Worm (Caenorhabditis elegans) whole organism, L1 larva: ENCODE measurements around the gene K02F6.7.

ENCODE experiments used
- C04F5.9 ChIP-seq: sonication (generic microtip); optimal IDR thresholded peaks from 2 replicates; lab custom pipeline; 2016; ENCODE audit warnings: missing genetic modification characterization, missing compliant biosample characterization
- C16A3.4 ChIP-seq: fragments of 150-350 bp; optimal IDR thresholded peaks from 2 replicates; lab custom pipeline; 2014; ENCODE audit warnings: missing biosample characterization, missing genetic modification characterization
- C34B4.2 ChIP-seq: sonication (generic microtip); optimal IDR thresholded peaks from 2 replicates; lab custom pipeline; 2017; ENCODE audit warnings: mild to moderate bottlenecking, missing genetic modification characterization, missing compliant biosample characterization
- blmp-1 ChIP-seq: fragments of 150-350 bp; optimal IDR thresholded peaks from 2 replicates; lab custom pipeline; 2014; ENCODE audit warnings: missing biosample characterization, missing genetic modification characterization
- ceh-63 ChIP-seq: fragments of 200-800 bp; sonication (Bioruptor generic); optimal IDR thresholded peaks from 2 replicates; lab custom pipeline; 2018; ENCODE audit warnings: mild to moderate bottlenecking, missing genetic modification characterization, missing compliant biosample characterization
- ceh-8 ChIP-seq: fragments of 200-800 bp; sonication (Bioruptor generic); optimal IDR thresholded peaks from 2 replicates; lab custom pipeline; 2018; ENCODE audit warnings: mild to moderate bottlenecking, missing genetic modification characterization, moderate library complexity, missing compliant biosample characterization
- ceh-82 ChIP-seq, 3 experiments: fragments of 150-350 bp in 1 of 3; sonication (generic microtip) in 2 of 3; optimal IDR thresholded peaks; 2 replicates each; lab custom pipeline; 2014 to 2017; ENCODE audit warnings: missing biosample characterization in 3 of 3, missing genetic modification characterization in 3 of 3
- dpl-1 ChIP-seq, 3 experiments: fragments of 150-350 bp in 2 of 3; sonication (generic microtip) in 1 of 3; optimal IDR thresholded peaks; 2 replicates each; lab custom pipeline; 2014 to 2017; ENCODE audit warnings: missing biosample characterization in 3 of 3, missing genetic modification characterization in 3 of 3, missing genetic modification reagents in 3 of 3
- efl-1 ChIP-seq, 4 experiments: fragments of 150-350 bp; optimal IDR thresholded peaks in 3 of 4; peaks in 1 of 4; 1 replicate in 1 of 4; 2 replicates in 3 of 4; lab custom pipeline; 2014; ENCODE audit warnings: missing biosample characterization in 2 of 4, missing genetic modification characterization in 2 of 4, missing genetic modification reagents in 2 of 4
- efl-3 ChIP-seq: fragments of 200-800 bp; sonication (Bioruptor generic); optimal IDR thresholded peaks from 2 replicates; lab custom pipeline; 2018; ENCODE audit warnings: mild to moderate bottlenecking, missing genetic modification characterization, missing compliant biosample characterization
- elt-2 ChIP-seq: sonication (generic microtip); optimal IDR thresholded peaks from 2 replicates; lab custom pipeline; 2016; ENCODE audit warnings: missing genetic modification characterization, mild to moderate bottlenecking, inconsistent platforms, missing compliant biosample characterization, missing genetic modification reagents
- fkh-10 ChIP-seq: sonication (generic microtip); optimal IDR thresholded peaks from 2 replicates; lab custom pipeline; 2017; ENCODE audit warnings: missing biosample characterization, missing genetic modification reagents, missing genetic modification characterization
- fkh-8 ChIP-seq: sonication (generic microtip); optimal IDR thresholded peaks from 2 replicates; lab custom pipeline; 2016; ENCODE audit warnings: mild to moderate bottlenecking, missing genetic modification characterization, missing compliant biosample characterization
- fos-1 ChIP-seq: fragments of 150-350 bp; optimal IDR thresholded peaks from 2 replicates; lab custom pipeline; 2014; ENCODE audit warnings: missing biosample characterization, missing genetic modification characterization
- grh-1 ChIP-seq: fragments of 200-800 bp; sonication (Bioruptor generic); IDR thresholded peaks from 2 replicates; pipeline ENCODE4 v1.3.6; 2022; ENCODE audit warnings: missing genetic modification reagents, missing genetic modification characterization, missing compliant biosample characterization
- hlh-17 ChIP-seq: fragments of 200-800 bp; sonication (Bioruptor generic); optimal IDR thresholded peaks from 2 replicates; lab custom pipeline; 2018; ENCODE audit warnings: missing genetic modification characterization, mild to moderate bottlenecking, missing compliant biosample characterization, moderate library complexity, borderline replicate concordance
- hlh-4 ChIP-seq: sonication (generic microtip); optimal IDR thresholded peaks from 2 replicates; lab custom pipeline; 2016; ENCODE audit warnings: mild to moderate bottlenecking, missing genetic modification characterization, missing compliant biosample characterization
- hpl-2 ChIP-seq: fragments of 150-350 bp; optimal IDR thresholded peaks from 2 replicates; lab custom pipeline; 2014; ENCODE audit warnings: missing biosample characterization, missing genetic modification reagents, missing genetic modification characterization
- isw-1 ChIP-seq: fragments of 200-800 bp; sonication (Bioruptor generic); IDR thresholded peaks from 2 replicates; pipeline ENCODE4 v1.3.6; 2022; ENCODE audit warnings: missing genetic modification characterization, missing compliant biosample characterization
- lin-13 ChIP-seq: fragments of 150-350 bp; optimal IDR thresholded peaks from 2 replicates; lab custom pipeline; 2014; ENCODE audit warnings: missing biosample characterization, missing genetic modification reagents, missing genetic modification characterization
- lin-14 ChIP-seq: fragments of 200-800 bp; sonication (Bioruptor generic); optimal IDR thresholded peaks from 2 replicates; lab custom pipeline; 2018; ENCODE audit warnings: mild to moderate bottlenecking, missing genetic modification characterization, moderate library complexity, missing compliant biosample characterization
- lin-35 ChIP-seq, 2 experiments: fragments of 150-350 bp; optimal IDR thresholded peaks; 2 replicates each; lab custom pipeline; 2014; ENCODE audit warnings: missing biosample characterization in 2 of 2, missing genetic modification characterization in 2 of 2, missing genetic modification reagents in 2 of 2
- lin-39 ChIP-seq: fragments of 150-350 bp; optimal IDR thresholded peaks from 2 replicates; lab custom pipeline; 2014; ENCODE audit warnings: missing biosample characterization, missing genetic modification reagents, missing genetic modification characterization
- lsy-2 ChIP-seq, 2 experiments: fragments of 150-350 bp; optimal IDR thresholded peaks; 2 replicates each; lab custom pipeline; 2014; ENCODE audit warnings: missing biosample characterization in 2 of 2, missing genetic modification characterization in 2 of 2
- mdl-1 ChIP-seq, 2 experiments: fragments of 150-350 bp; optimal IDR thresholded peaks; 2 replicates each; lab custom pipeline; 2014 to 2017; ENCODE audit warnings: missing biosample characterization in 2 of 2, missing genetic modification characterization in 2 of 2, inconsistent platforms in 1 of 2
- mef-2 ChIP-seq: fragments of 150-350 bp; optimal IDR thresholded peaks from 2 replicates; lab custom pipeline; 2014; ENCODE audit warnings: missing biosample characterization, missing genetic modification characterization
- mep-1 ChIP-seq: fragments of 150-350 bp; optimal IDR thresholded peaks from 2 replicates; lab custom pipeline; 2014; ENCODE audit warnings: missing biosample characterization, missing genetic modification characterization
- nhr-11 ChIP-seq: fragments of 150-350 bp; optimal IDR thresholded peaks from 2 replicates; lab custom pipeline; 2014; ENCODE audit warnings: missing biosample characterization, missing genetic modification characterization
- nhr-12 ChIP-seq: sonication (generic microtip); optimal IDR thresholded peaks from 2 replicates; lab custom pipeline; 2017; ENCODE audit warnings: missing biosample characterization, missing genetic modification characterization
- nhr-20 ChIP-seq: sonication (generic microtip); optimal IDR thresholded peaks from 2 replicates; lab custom pipeline; 2016; ENCODE audit warnings: mild to moderate bottlenecking, missing genetic modification characterization, missing compliant biosample characterization
- nhr-47 ChIP-seq: sonication (generic microtip); optimal IDR thresholded peaks from 2 replicates; lab custom pipeline; 2016; ENCODE audit warnings: mild to moderate bottlenecking, missing genetic modification characterization, moderate library complexity, missing compliant biosample characterization
- pag-3 ChIP-seq: sonication (generic microtip); optimal IDR thresholded peaks from 2 replicates; lab custom pipeline; 2017; ENCODE audit warnings: missing genetic modification characterization, mild to moderate bottlenecking, missing compliant biosample characterization, antibody characterized with exemption, borderline replicate concordance; ENCODE audit not compliant: insufficient read depth
- pax-3 ChIP-seq: fragments of 200-800 bp; sonication (Bioruptor generic); optimal IDR thresholded peaks from 2 replicates; lab custom pipeline; 2018; ENCODE audit warnings: mild to moderate bottlenecking, missing genetic modification characterization, moderate library complexity, missing compliant biosample characterization
- rnt-1 ChIP-seq: sonication (generic microtip); optimal IDR thresholded peaks from 2 replicates; lab custom pipeline; 2016; ENCODE audit warnings: mild to moderate bottlenecking, missing genetic modification characterization, moderate library complexity, missing compliant biosample characterization
- skn-1 ChIP-seq: fragments of 150-350 bp; optimal IDR thresholded peaks from 2 replicates; lab custom pipeline; 2014; ENCODE audit warnings: missing biosample characterization, missing genetic modification characterization
- snpc-4 ChIP-seq: fragments of 150-350 bp; optimal IDR thresholded peaks from 2 replicates; lab custom pipeline; 2014; ENCODE audit warnings: missing biosample characterization, missing genetic modification characterization
- snu-23 ChIP-seq: sonication (generic microtip); optimal IDR thresholded peaks from 2 replicates; lab custom pipeline; 2016; ENCODE audit warnings: missing genetic modification characterization, missing compliant biosample characterization
- sptf-1 ChIP-seq: fragments of 150-350 bp; optimal IDR thresholded peaks from 2 replicates; lab custom pipeline; 2014; ENCODE audit warnings: missing biosample characterization, missing genetic modification characterization
- swsn-7 ChIP-seq: sonication (generic microtip); optimal IDR thresholded peaks from 2 replicates; lab custom pipeline; 2016; ENCODE audit warnings: missing genetic modification characterization, missing compliant biosample characterization
- unc-130 ChIP-seq: fragments of 150-350 bp; optimal IDR thresholded peaks from 2 replicates; lab custom pipeline; 2017; ENCODE audit warnings: missing biosample characterization, missing genetic modification characterization, inconsistent platforms
- unc-62 ChIP-seq: fragments of 150-350 bp; optimal IDR thresholded peaks from 2 replicates; lab custom pipeline; 2014; ENCODE audit warnings: missing biosample characterization, missing genetic modification reagents, missing genetic modification characterization
- unc-86 ChIP-seq: sonication (generic microtip); optimal IDR thresholded peaks from 2 replicates; lab custom pipeline; 2016; ENCODE audit warnings: missing genetic modification characterization, missing compliant biosample characterization
- unc-98 ChIP-seq: fragments of 200-800 bp; sonication (Bioruptor generic); IDR thresholded peaks from 2 replicates; pipeline ENCODE4 v1.3.6; 2022; ENCODE audit warnings: missing genetic modification characterization, missing compliant biosample characterization
- xbp-1 ChIP-seq: sonication (generic microtip); optimal IDR thresholded peaks from 2 replicates; lab custom pipeline; 2016; ENCODE audit warnings: missing genetic modification characterization, missing compliant biosample characterization

K02F6.7 gene

ce11 chrII:2526887-2527286 lies 10.8 kb downstream of the K02F6.7 start:
- no peak for TF ChIP-seq lin-39
- no peak for TF ChIP-seq sptf-1 (tag; lab: Kevin White, UChicago)
- no peak for TF ChIP-seq hlh-17 (GFP tag; lab: Kevin White, UChicago)
- TF ChIP-seq, all 84 proteins: peak for 0

ce11 chrII:2525652-2526051 lies 12.0 kb downstream of the K02F6.7 start:
- no peak for TF ChIP-seq C34B4.2 (tag; lab: Kevin White, UChicago)
- TF ChIP-seq grh-1 (GFP tag; lab: Robert Waterston, UW) = no peak
- no peak for TF ChIP-seq lin-13 (GFP tag; lab: Kevin White, UChicago)
- no peak for TF ChIP-seq unc-86
- TF ChIP-seq ceh-8 = no peak
- TF ChIP-seq, all 84 proteins: peak for 0

- TF ChIP-seq fkh-8 (tag; lab: Kevin White, UChicago) (no peak), nhr-47 (no peak), lin-13 (GFP tag; lab: Kevin White, UChicago) (no peak), snu-23 (no peak), nhr-12 (no peak)
- TF ChIP-seq, all 84 proteins: peak for 0
Measured at ce11 chrII:2521960-2522359, 15.7 kb downstream of the K02F6.7 start, which contains the start of gene bath-13. bath-13 (minus strand) TSS chrII:2522060.

- no peak for TF ChIP-seq unc-98 (GFP tag; lab: Robert Waterston, UW)
- TF ChIP-seq C16A3.4 (tag; lab: Kevin White, UChicago) = no peak
- TF ChIP-seq nhr-47 = no peak
- TF ChIP-seq mdl-1 (tag; optimal IDR thresholded peaks at IDR 0.05; lab: Kevin White, UChicago) = no peak
- no peak for TF ChIP-seq hpl-2 (GFP tag; lab: Kevin White, UChicago)
- no peak for TF ChIP-seq skn-1 (tag; lab: Kevin White, UChicago)
- TF ChIP-seq efl-3 (GFP tag; lab: Kevin White, UChicago) = no peak
- TF ChIP-seq lin-14 (GFP tag; lab: Kevin White, UChicago) = no peak
- no peak for TF ChIP-seq ceh-63 (GFP tag; lab: Kevin White, UChicago)
- TF ChIP-seq nhr-11 = no peak
- no peak for TF ChIP-seq fkh-10 (GFP tag; lab: Kevin White, UChicago)
- TF ChIP-seq pag-3 (tag; lab: Kevin White, UChicago) = no peak
- TF ChIP-seq unc-62 = no peak
- TF ChIP-seq unc-130 = no peak
- no peak for TF ChIP-seq nhr-20
- no peak for TF ChIP-seq snu-23
- TF ChIP-seq lin-13 (GFP tag; lab: Kevin White, UChicago) = no peak
- no peak for TF ChIP-seq C04F5.9
- no peak for TF ChIP-seq blmp-1
- no peak for TF ChIP-seq hlh-4 (tag; lab: Kevin White, UChicago)
Measured at ce11 chrII:2518487-2518886, 19.2 kb downstream of the K02F6.7 start.

ce11 chrII:2504431-2504928 lies 33.2 kb downstream of the K02F6.7 start, which contains the start of gene gbas-1:
gbas-1 (plus strand) TSS chrII:2504878.
- no peak for TF ChIP-seq lin-14 (GFP tag; lab: Kevin White, UChicago)
- TF ChIP-seq grh-1 (GFP tag; lab: Robert Waterston, UW) = 0 out of 2 replicates have a peak, but pooled peaks have one; percentile 27
- TF ChIP-seq snpc-4 (tag; lab: Kevin White, UChicago) = peak; percentile 4
- no peak for TF ChIP-seq pax-3
- TF ChIP-seq skn-1 (tag; lab: Kevin White, UChicago) = peak; percentile 57
- peak; percentile 66 for TF ChIP-seq mep-1 (tag; lab: Kevin White, UChicago)
- no peak for TF ChIP-seq elt-2 (tag; lab: Kevin White, UChicago)
- TF ChIP-seq lin-39 = peak; percentile 40
- peak; percentile 25 for TF ChIP-seq rnt-1
- TF ChIP-seq isw-1 (GFP tag; lab: Robert Waterston, UW) = peak; percentile 52
- peak; percentile 65 to 66 for TF ChIP-seq lsy-2 (tag; optimal IDR thresholded peaks at IDR 0.05; lab: Kevin White, UChicago)
- peak; percentile 38 for TF ChIP-seq swsn-7 (tag; lab: Kevin White, UChicago)
- TF ChIP-seq ceh-82 (tag; optimal IDR thresholded peaks at IDR 0.05; lab: Kevin White, UChicago) = peak in 1 of 3 experiments; percentile 26
- no peak for TF ChIP-seq fos-1
- peak; percentile 82 for TF ChIP-seq mef-2 (tag; lab: Kevin White, UChicago)
- peak; percentile 49 for TF ChIP-seq snu-23
- TF ChIP-seq xbp-1 = peak; percentile 38
- TF ChIP-seq nhr-20 = no peak
- TF ChIP-seq unc-86 = peak; percentile 20
- no peak for TF ChIP-seq fkh-10 (GFP tag; lab: Kevin White, UChicago)
- peak; percentile 81 to 89 for TF ChIP-seq lin-35 (GFP tag; optimal IDR thresholded peaks at IDR 0.05; lab: Kevin White, UChicago)
- peak; percentile 41 to 87 for TF ChIP-seq efl-1 (optimal IDR thresholded peaks at IDR 0.05; lab: Kevin White, UChicago)
- TF ChIP-seq efl-1 (GFP tag; optimal IDR thresholded peaks at IDR 0.05 in 1 of 2; lab: Kevin White, UChicago) = peak; percentile 88 to 98
- peak; percentile 78 to 88 (median 80) for TF ChIP-seq dpl-1 (GFP tag; optimal IDR thresholded peaks at IDR 0.05; lab: Kevin White, UChicago)
